Worm (Caenorhabditis elegans) whole organism, mixed stage, embryonic: Measurements from ENCODE around the gene F17C11.12.

Source experiments
- drap-1 ChIP-seq: fragments of 200-800 bp; sonication (Bioruptor generic); optimal IDR thresholded peaks from 3 replicates; lab custom pipeline; 2018; ENCODE audit warnings: mild to moderate bottlenecking, missing genetic modification characterization, missing compliant biosample characterization
- elt-1 ChIP-seq: sonication (generic microtip); optimal IDR thresholded peaks from 2 replicates; lab custom pipeline; 2017; ENCODE audit warnings: missing genetic modification characterization, mild to moderate bottlenecking, missing compliant biosample characterization, antibody characterized with exemption, moderate library complexity, borderline replicate concordance; ENCODE audit not compliant: insufficient read depth
- elt-3 ChIP-seq: fragments of 150-350 bp; optimal IDR thresholded peaks from 2 replicates; lab custom pipeline; 2014; ENCODE audit warnings: missing biosample characterization, missing genetic modification characterization
- lin-13 ChIP-seq: fragments of 150-350 bp; optimal IDR thresholded peaks from 2 replicates; lab custom pipeline; 2014; ENCODE audit warnings: missing biosample characterization, missing genetic modification characterization
- lin-32 ChIP-seq: fragments of 200-800 bp; sonication (Bioruptor generic); optimal IDR thresholded peaks from 2 replicates; lab custom pipeline; 2018; ENCODE audit warnings: mild to moderate bottlenecking, missing genetic modification characterization, missing compliant biosample characterization
- lsy-2 ChIP-seq: fragments of 150-350 bp; optimal IDR thresholded peaks from 2 replicates; lab custom pipeline; 2014; ENCODE audit warnings: missing biosample characterization, missing genetic modification characterization
- mep-1 ChIP-seq: fragments of 150-350 bp; optimal IDR thresholded peaks from 2 replicates; lab custom pipeline; 2017; ENCODE audit warnings: missing biosample characterization, missing genetic modification reagents, missing genetic modification characterization, inconsistent platforms
- unc-120 ChIP-seq: sonication (generic microtip); optimal IDR thresholded peaks from 2 replicates; lab custom pipeline; 2017; ENCODE audit warnings: missing genetic modification characterization, missing compliant biosample characterization; ENCODE audit not compliant: poor library complexity, severe bottlenecking
- unc-39 ChIP-seq: fragments of 150-350 bp; optimal IDR thresholded peaks from 2 replicates; lab custom pipeline; 2014; ENCODE audit warnings: missing biosample characterization, missing genetic modification characterization

DNA sequence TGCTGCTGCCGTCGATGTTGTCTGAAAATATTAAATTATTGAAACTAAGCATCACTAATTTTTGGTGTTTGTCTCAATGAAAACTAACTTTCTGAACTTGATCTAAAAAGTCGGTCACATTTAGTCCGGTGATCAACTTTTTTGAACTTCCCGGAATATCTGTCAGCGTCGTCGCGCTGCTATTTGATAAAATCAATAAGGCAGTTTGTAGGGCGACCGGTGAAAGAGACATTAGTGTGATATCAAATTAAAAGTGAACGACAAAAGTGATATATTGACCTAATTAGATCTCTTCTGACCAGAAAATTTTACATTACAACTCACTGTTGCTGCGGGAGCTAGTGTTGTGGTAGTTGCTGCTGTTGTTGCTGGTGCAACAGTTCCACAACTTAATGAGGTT lies 34.2 kb upstream of the F17C11.12 start:
- TF ChIP-seq lsy-2 (tag; lab: Kevin White, UChicago): no peak
- no peak for TF ChIP-seq unc-39
- TF ChIP-seq elt-1 (tag; lab: Kevin White, UChicago): no peak
- TF ChIP-seq unc-120 (tag; lab: Kevin White, UChicago): no peak
- TF ChIP-seq drap-1 (GFP tag; lab: Kevin White, UChicago): no peak
- TF ChIP-seq lin-13 (tag; lab: Kevin White, UChicago): no peak
- no peak for TF ChIP-seq elt-3
- TF ChIP-seq lin-32: no peak
- no peak for TF ChIP-seq mep-1 (tag; lab: Kevin White, UChicago)
